Worm (Caenorhabditis elegans) whole organism, L4 larva: ENCODE results near the gene K06A9.2.

ENCODE experiments used
- ama-1 ChIP-seq: fragments of 150-350 bp; optimal IDR thresholded peaks from 2 replicates; lab custom pipeline; 2014; ENCODE audit warnings: inconsistent platforms, mixed read lengths
- ceh-20 ChIP-seq: fragments of 200-800 bp; sonication (Bioruptor generic); IDR thresholded peaks from 2 replicates; pipeline ENCODE4 v1.3.6; 2022; ENCODE audit warnings: missing genetic modification reagents, missing genetic modification characterization, missing compliant biosample characterization
- dmd-8 ChIP-seq: fragments of 200-800 bp; sonication (Bioruptor generic); IDR thresholded peaks from 2 replicates; pipeline ENCODE4 v1.3.6; 2022; ENCODE audit warnings: missing genetic modification characterization, missing compliant biosample characterization
- lin-1 ChIP-seq: fragments of 200-800 bp; sonication (Bioruptor generic); IDR thresholded peaks from 2 replicates; pipeline ENCODE4 v1.3.6; 2022; ENCODE audit warnings: missing genetic modification reagents, missing genetic modification characterization, missing compliant biosample characterization
- lin-13 ChIP-seq: fragments of 150-350 bp; optimal IDR thresholded peaks from 2 replicates; lab custom pipeline; 2014; ENCODE audit warnings: missing biosample characterization, missing genetic modification reagents, missing genetic modification characterization
- lin-29 ChIP-seq: fragments of 200-800 bp; sonication (Bioruptor generic); IDR thresholded peaks from 2 replicates; pipeline ENCODE4 v1.3.6; 2022; ENCODE audit warnings: missing genetic modification reagents, missing genetic modification characterization, missing compliant biosample characterization
- nhr-25 ChIP-seq: sonication (generic microtip); optimal IDR thresholded peaks from 2 replicates; lab custom pipeline; 2017; ENCODE audit warnings: missing genetic modification characterization, mild to moderate bottlenecking, missing compliant biosample characterization, antibody characterized with exemption, moderate library complexity, borderline replicate concordance; ENCODE audit not compliant: insufficient read depth
- pha-4 ChIP-seq, 2 experiments: fragments of 150-350 bp in 1 of 2; fragments of 200-800 bp in 1 of 2; sonication (Bioruptor generic) in 1 of 2; IDR thresholded peaks in 1 of 2; optimal IDR thresholded peaks in 1 of 2; 2 replicates each; pipeline versions ENCODE4 v1.3.6 to Lab custom; 2014 to 2022; ENCODE audit warnings: missing genetic modification characterization in 2 of 2, missing genetic modification reagents in 2 of 2, missing biosample characterization in 1 of 2, missing compliant biosample characterization in 1 of 2
- unc-39 ChIP-seq: sonication (generic microtip); optimal IDR thresholded peaks from 2 replicates; lab custom pipeline; 2017; ENCODE audit warnings: missing biosample characterization, missing genetic modification characterization

DNA sequence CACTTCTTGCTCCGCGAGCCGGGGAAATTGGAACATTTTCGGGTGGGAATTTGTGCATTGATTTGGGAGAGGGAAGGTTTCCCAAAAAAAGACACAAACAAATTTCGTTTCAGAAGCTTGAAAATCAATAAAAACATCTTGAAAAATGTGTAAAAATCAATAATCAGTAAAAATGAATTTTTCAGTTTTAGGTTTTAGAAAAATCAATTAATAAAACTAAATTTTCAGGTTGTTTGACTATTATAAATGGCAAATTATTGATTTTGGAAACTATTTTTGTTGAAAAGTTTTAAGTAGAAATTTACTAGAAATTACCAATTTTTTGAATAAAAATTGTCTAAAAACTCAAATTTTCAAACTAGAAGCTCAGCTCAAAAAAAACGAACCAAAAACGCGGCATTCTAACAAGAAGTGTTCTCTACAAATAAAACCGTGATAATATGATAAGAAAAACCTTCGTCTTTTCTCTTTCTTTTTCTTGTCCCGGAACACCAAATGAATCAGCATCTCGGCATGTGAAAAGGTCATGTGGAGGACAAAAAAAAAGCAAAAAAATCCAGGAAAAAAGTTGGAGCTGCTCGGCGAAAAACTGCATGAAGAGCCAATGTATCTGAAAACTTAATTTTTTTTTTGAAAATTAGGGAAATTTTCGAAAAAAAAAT lies 10.5 kb upstream of the K06A9.2 start:
- TF ChIP-seq unc-39 (tag; lab: Kevin White, UChicago) (no peak), lin-13 (GFP tag; lab: Kevin White, UChicago) (no peak), lin-1 (no peak), dmd-8 (GFP tag; lab: Robert Waterston, UW) (no peak), nhr-25 (tag; lab: Kevin White, UChicago) (no peak), ama-1 (no peak), pha-4 (GFP tag; IDR thresholded peaks at IDR 0.05; lab: Robert Waterston, UW) (no peak), pha-4 (tag; optimal IDR thresholded peaks at IDR 0.05; lab: Kevin White, UChicago) (no peak), lin-29 (GFP tag; lab: Robert Waterston, UW) (no peak), ceh-20 (GFP tag; lab: Robert Waterston, UW) (no peak)
